Worm (Caenorhabditis elegans): ENCODE results near the gene F37C12.21.

ce11 chrIII:7180613-7181012 is 7.5 kb upstream of the F37C12.21 start, which contains the start of gene ndab-2:
- no peak for TF ChIP-seq him-1 (tag; optimal IDR thresholded peaks at IDR 0.05)
- TF ChIP-seq dao-5 (tag; optimal IDR thresholded peaks at IDR 0.05): no peak
